Fruit fly (Drosophila melanogaster) whole organism, embryonic: ENCODE measurements around the gene dpr20.

Experiments
- B-H1 ChIP-seq: fragments of 200-800 bp; sonication (Bioruptor generic); IDR thresholded peaks from 3 replicates; pipeline ENCODE4 v1.3.6; 2022; ENCODE audit warnings: missing biosample characterization, missing genetic modification characterization
- BtbVII ChIP-seq: fragments of 200-800 bp; sonication (Bioruptor generic); optimal IDR thresholded peaks from 3 replicates; lab custom pipeline; 2017; ENCODE audit warnings: missing biosample characterization, mild to moderate bottlenecking, missing genetic modification characterization
- CG1024 ChIP-seq: fragments of 200-800 bp; sonication (Bioruptor generic); IDR thresholded peaks from 2 replicates; pipeline ENCODE4 v1.3.6; 2022; ENCODE audit warnings: missing biosample characterization, missing genetic modification characterization
- CG10321 ChIP-seq: fragments of 200-800 bp; sonication (Bioruptor generic); IDR thresholded peaks from 2 replicates; pipeline ENCODE4 v1.3.6; 2022; ENCODE audit warnings: missing biosample characterization, missing genetic modification characterization
- CG11247 ChIP-seq: fragments of 200-800 bp; sonication (Bioruptor generic); IDR thresholded peaks from 2 replicates; pipeline ENCODE4 v1.3.6; 2022; ENCODE audit warnings: missing biosample characterization, missing genetic modification characterization
- CG11398 ChIP-seq: fragments of 200-800 bp; sonication (Bioruptor generic); optimal IDR thresholded peaks from 2 replicates; lab custom pipeline; 2016; ENCODE audit warnings: missing biosample characterization, missing genetic modification characterization
- CG11560 ChIP-seq: fragments of 200-800 bp; sonication (Bioruptor generic); IDR thresholded peaks from 3 replicates; pipeline ENCODE4 v1.3.6; 2022; ENCODE audit warnings: missing biosample characterization, missing genetic modification characterization
- CG13287 ChIP-seq: fragments of 200-800 bp; sonication (Bioruptor generic); IDR thresholded peaks from 2 replicates; pipeline ENCODE4 v1.3.6; 2022; ENCODE audit warnings: missing biosample characterization, missing genetic modification characterization; ENCODE audit not compliant: partially characterized antibody
- CG13894 ChIP-seq: fragments of 200-800 bp; sonication (Bioruptor generic); optimal IDR thresholded peaks from 3 replicates; lab custom pipeline; 2018; ENCODE audit warnings: missing biosample characterization, mild to moderate bottlenecking, missing genetic modification characterization, moderate library complexity
- CG17361 ChIP-seq: fragments of 200-800 bp; sonication (Bioruptor generic); IDR thresholded peaks from 3 replicates; pipeline ENCODE4 v1.3.6; 2022; ENCODE audit warnings: missing biosample characterization, missing genetic modification characterization
- CG30403 ChIP-seq: fragments of 200-800 bp; sonication (Bioruptor generic); optimal IDR thresholded peaks from 3 replicates; lab custom pipeline; 2016; ENCODE audit warnings: missing biosample characterization, missing genetic modification characterization
- CG34376 ChIP-seq: fragments of 200-800 bp; sonication (Bioruptor generic); optimal IDR thresholded peaks from 2 replicates; lab custom pipeline; 2018; ENCODE audit warnings: missing biosample characterization, mild to moderate bottlenecking, missing genetic modification characterization
- CG3838 ChIP-seq: fragments of 200-800 bp; sonication (Bioruptor generic); optimal IDR thresholded peaks from 3 replicates; lab custom pipeline; 2016; ENCODE audit warnings: missing biosample characterization, missing genetic modification characterization
- CG4328 ChIP-seq: fragments of 200-800 bp; sonication (Bioruptor generic); optimal IDR thresholded peaks from 3 replicates; lab custom pipeline; 2017; ENCODE audit warnings: missing biosample characterization, missing genetic modification reagents, missing genetic modification characterization
- CG4424 ChIP-seq: fragments of 200-800 bp; sonication (Bioruptor generic); optimal IDR thresholded peaks from 3 replicates; lab custom pipeline; 2016; ENCODE audit warnings: missing biosample characterization, missing genetic modification characterization
- CG7745 ChIP-seq: fragments of 200-800 bp; sonication (Bioruptor generic); optimal IDR thresholded peaks from 2 replicates; lab custom pipeline; 2018; ENCODE audit warnings: missing biosample characterization, mild to moderate bottlenecking, missing genetic modification characterization, moderate library complexity
- CG7928 ChIP-seq: fragments of 200-800 bp; sonication (Bioruptor generic); optimal IDR thresholded peaks from 2 replicates; lab custom pipeline; 2017; ENCODE audit warnings: missing biosample characterization, mild to moderate bottlenecking, missing genetic modification characterization
- CG7987 ChIP-seq: fragments of 200-800 bp; sonication (Bioruptor generic); optimal IDR thresholded peaks from 2 replicates; lab custom pipeline; 2018; ENCODE audit warnings: missing biosample characterization, mild to moderate bottlenecking, missing genetic modification characterization, moderate library complexity
- Camta ChIP-seq: fragments of 200-800 bp; sonication (Bioruptor generic); optimal IDR thresholded peaks from 2 replicates; lab custom pipeline; 2016; ENCODE audit warnings: missing biosample characterization, missing genetic modification characterization
- Dll ChIP-seq: fragments of 200-800 bp; sonication (Bioruptor generic); IDR thresholded peaks from 4 replicates; pipeline ENCODE4 v1.3.6; 2022; ENCODE audit warnings: missing biosample characterization, missing genetic modification characterization; ENCODE audit not compliant: partially characterized antibody
- Doc3 ChIP-seq: fragments of 200-800 bp; sonication (Bioruptor generic); IDR thresholded peaks from 3 replicates; pipeline ENCODE4 v1.3.6; 2022; ENCODE audit warnings: missing biosample characterization, missing genetic modification characterization; ENCODE audit not compliant: partially characterized antibody
- E2f2 ChIP-seq: fragments of 200-800 bp; sonication (Bioruptor generic); IDR thresholded peaks from 2 replicates; pipeline ENCODE4 v1.3.6; 2022; ENCODE audit warnings: missing biosample characterization, missing genetic modification characterization
- Elba2 ChIP-seq: fragments of 200-800 bp; sonication (Bioruptor generic); optimal IDR thresholded peaks from 3 replicates; lab custom pipeline; 2016; ENCODE audit warnings: missing biosample characterization, missing genetic modification characterization
- Fer3 ChIP-seq: fragments of 200-800 bp; sonication (Bioruptor generic); optimal IDR thresholded peaks from 2 replicates; lab custom pipeline; 2018; ENCODE audit warnings: missing biosample characterization, mild to moderate bottlenecking, missing genetic modification characterization, moderate library complexity
- H15 ChIP-seq: fragments of 200-800 bp; sonication (Bioruptor generic); IDR thresholded peaks from 3 replicates; pipeline ENCODE4 v1.3.6; 2022; ENCODE audit warnings: missing biosample characterization, missing genetic modification characterization
- HLH54F ChIP-seq: fragments of 200-800 bp; sonication (Bioruptor generic); optimal IDR thresholded peaks from 3 replicates; lab custom pipeline; 2016; ENCODE audit warnings: missing biosample characterization, missing genetic modification characterization
- HmgZ ChIP-seq: fragments of 200-800 bp; sonication (Bioruptor generic); optimal IDR thresholded peaks from 2 replicates; lab custom pipeline; 2018; ENCODE audit warnings: missing biosample characterization, mild to moderate bottlenecking, missing genetic modification characterization
- MBD-R2 ChIP-seq: fragments of 200-800 bp; sonication (Bioruptor generic); IDR thresholded peaks from 2 replicates; pipeline ENCODE4 v1.3.6; 2022; ENCODE audit warnings: missing biosample characterization, missing genetic modification characterization
- Mad ChIP-seq: fragments of 200-800 bp; sonication (Bioruptor generic); optimal IDR thresholded peaks from 2 replicates; lab custom pipeline; 2016; ENCODE audit warnings: missing biosample characterization, missing genetic modification characterization
- PHDP ChIP-seq: fragments of 200-800 bp; sonication (Bioruptor generic); optimal IDR thresholded peaks from 3 replicates; lab custom pipeline; 2018; ENCODE audit warnings: missing biosample characterization, mild to moderate bottlenecking, missing genetic modification characterization, moderate library complexity
- Sry-β ChIP-seq: fragments of 200-800 bp; sonication (Bioruptor generic); optimal IDR thresholded peaks from 2 replicates; lab custom pipeline; 2018; ENCODE audit warnings: missing biosample characterization, mild to moderate bottlenecking, missing genetic modification characterization, moderate library complexity
- bigmax ChIP-seq: fragments of 200-800 bp; sonication (Bioruptor generic); optimal IDR thresholded peaks from 2 replicates; lab custom pipeline; 2018; ENCODE audit warnings: missing biosample characterization, mild to moderate bottlenecking, missing genetic modification characterization
- cas ChIP-seq: fragments of 200-800 bp; sonication (Bioruptor generic); IDR thresholded peaks from 2 replicates; pipeline ENCODE4 v1.3.6; 2022; ENCODE audit warnings: missing biosample characterization, missing genetic modification characterization
- dm ChIP-seq: fragments of 200-800 bp; sonication (Bioruptor generic); optimal IDR thresholded peaks from 3 replicates; lab custom pipeline; 2016; ENCODE audit warnings: missing biosample characterization, missing genetic modification characterization
- dpn ChIP-seq, 2 experiments: fragments of 200-800 bp; sonication (Bioruptor generic); optimal IDR thresholded peaks; 3 replicates each; lab custom pipeline; 2016; ENCODE audit warnings: missing biosample characterization in 2 of 2, missing genetic modification characterization in 2 of 2
- gro ChIP-seq: fragments of 200-800 bp; sonication (Bioruptor generic); optimal IDR thresholded peaks from 2 replicates; lab custom pipeline; 2016; ENCODE audit warnings: missing biosample characterization, missing genetic modification characterization
- klu ChIP-seq: fragments of 200-800 bp; sonication (Bioruptor generic); IDR thresholded peaks from 2 replicates; pipeline ENCODE4 v1.3.6; 2022; ENCODE audit warnings: missing biosample characterization, missing genetic modification characterization
- luna ChIP-seq: fragments of 200-800 bp; sonication (Bioruptor generic); optimal IDR thresholded peaks from 2 replicates; lab custom pipeline; 2016; ENCODE audit warnings: missing biosample characterization, missing genetic modification characterization
- nmo ChIP-seq: fragments of 200-800 bp; sonication (Bioruptor generic); optimal IDR thresholded peaks from 2 replicates; lab custom pipeline; 2018; ENCODE audit warnings: missing biosample characterization, mild to moderate bottlenecking, missing genetic modification characterization, moderate library complexity
- sens-2 ChIP-seq: fragments of 200-800 bp; sonication (Bioruptor generic); IDR thresholded peaks from 2 replicates; pipeline ENCODE4 v1.3.6; 2022; ENCODE audit warnings: missing biosample characterization, missing genetic modification characterization
- sim ChIP-seq: fragments of 200-800 bp; sonication (Bioruptor generic); IDR thresholded peaks from 2 replicates; pipeline ENCODE4 v1.3.6; 2022; ENCODE audit warnings: missing biosample characterization, missing genetic modification characterization
- slp2 ChIP-seq: fragments of 200-800 bp; sonication (Bioruptor generic); optimal IDR thresholded peaks from 2 replicates; lab custom pipeline; 2016; ENCODE audit warnings: missing biosample characterization, missing genetic modification characterization
- so ChIP-seq: fragments of 200-800 bp; sonication (Bioruptor generic); IDR thresholded peaks from 3 replicates; pipeline ENCODE4 v1.3.6; 2022; ENCODE audit warnings: missing biosample characterization, missing genetic modification characterization
- tgo ChIP-seq: fragments of 200-800 bp; sonication (Bioruptor generic); IDR thresholded peaks from 3 replicates; pipeline ENCODE4 v1.3.6; 2022; ENCODE audit warnings: missing biosample characterization, missing genetic modification characterization
- toy ChIP-seq: fragments of 200-800 bp; sonication (Bioruptor generic); IDR thresholded peaks from 2 replicates; pipeline ENCODE4 v1.3.6; 2022; ENCODE audit warnings: missing biosample characterization, missing genetic modification characterization
- usp ChIP-seq: fragments of >200 bp; optimal IDR thresholded peaks from 2 replicates; lab custom pipeline; 2017; ENCODE audit warnings: missing biosample characterization, missing genetic modification characterization
- vvl ChIP-seq: fragments of 200-800 bp; sonication (Bioruptor generic); IDR thresholded peaks from 2 replicates; pipeline ENCODE4 v1.3.6; 2022; ENCODE audit warnings: missing biosample characterization, missing genetic modification characterization
- wdn ChIP-seq: fragments of 200-800 bp; sonication (Bioruptor generic); IDR thresholded peaks from 2 replicates; pipeline ENCODE4 v1.3.6; 2022; ENCODE audit warnings: missing biosample characterization, missing genetic modification characterization
- zfh1 ChIP-seq: fragments of 200-800 bp; sonication (Bioruptor generic); IDR thresholded peaks from 3 replicates; pipeline ENCODE4 v1.3.6; 2022; ENCODE audit warnings: missing biosample characterization, missing genetic modification characterization

dpr20 gene

dm6 chr3L:832897-833857, 23.9 kb downstream of the dpr20 start, which contains the start of gene Sf3b3 (continued):
- TF ChIP-seq dm (GFP tag; lab: Kevin White, UChicago), result peak; percentile 81
- TF ChIP-seq cas (GFP tag; lab: Robert Waterston, UW), result no peak
- no peak for TF ChIP-seq so (GFP tag; lab: Robert Waterston, UW)
- no peak for TF ChIP-seq CG10321 (GFP tag; lab: Robert Waterston, UW)
- no peak for TF ChIP-seq slp2 (GFP tag; lab: Kevin White, UChicago)
- TF ChIP-seq Dll (GFP tag; lab: Robert Waterston, UW), result peak; percentile 68; the same call in 3 of the 4 replicates
- TF ChIP-seq HLH54F, result no peak
- TF ChIP-seq CG1024 (GFP tag; lab: Robert Waterston, UW), result peak; percentile 53; the same call in 1 of the 2 replicates
- TF ChIP-seq B-H1 (GFP tag; lab: Robert Waterston, UW), result no peak
- TF ChIP-seq Sry-β (GFP tag; lab: Kevin White, UChicago), result peak; percentile 81
- TF ChIP-seq CG13894 (tag; lab: Kevin White, UChicago), result peak; percentile 28
- TF ChIP-seq CG7928 (GFP tag; lab: Kevin White, UChicago), result no peak
- TF ChIP-seq CG17361 (GFP tag; lab: Robert Waterston, UW), result peak; percentile 30; the same call in 1 of the 3 replicates
- TF ChIP-seq CG7987 (GFP tag; lab: Kevin White, UChicago), result peak; percentile 28
- TF ChIP-seq PHDP (tag; lab: Kevin White, UChicago), result no peak
- peak; percentile 21 for TF ChIP-seq Camta (GFP tag; lab: Kevin White, UChicago)
- TF ChIP-seq H15 (GFP tag; lab: Robert Waterston, UW), result no peak
- no peak for TF ChIP-seq CG11398 (GFP tag; lab: Kevin White, UChicago)
- TF ChIP-seq usp (GFP tag; lab: Kevin White, UChicago), result no peak
- TF ChIP-seq BtbVII (GFP tag; lab: Kevin White, UChicago), result peak; percentile 7
- no peak for TF ChIP-seq Elba2 (GFP tag; lab: Kevin White, UChicago)
- no peak for TF ChIP-seq wdn (GFP tag; lab: Robert Waterston, UW)
- no peak for TF ChIP-seq nmo (GFP tag; lab: Kevin White, UChicago)
- TF ChIP-seq MBD-R2 (GFP tag; lab: Robert Waterston, UW), result 0 out of 2 replicates have a peak, but pooled peaks have one; percentile 27
- peak; percentile 23 for TF ChIP-seq CG4424
- TF ChIP-seq dpn (GFP tag; optimal IDR thresholded peaks at IDR 0.05; lab: Kevin White, UChicago), result no peak
- TF ChIP-seq CG11247 (GFP tag; lab: Robert Waterston, UW), result peak; percentile 8; the same call in 1 of the 2 replicates
- 0 out of 2 replicates have a peak, but pooled peaks have one; percentile 7 for TF ChIP-seq toy (GFP tag; lab: Robert Waterston, UW)
- peak; percentile 13 for TF ChIP-seq luna
- TF ChIP-seq CG13287, result peak; percentile 60
- TF ChIP-seq CG3838, result no peak
- 0 out of 3 replicates have a peak, but pooled peaks have one; percentile 41 for TF ChIP-seq zfh1 (GFP tag; lab: Robert Waterston, UW)
- no peak for TF ChIP-seq CG4328 (GFP tag; lab: Kevin White, UChicago)
- no peak for TF ChIP-seq CG11560 (tag; lab: Robert Waterston, UW)
- TF ChIP-seq Fer3 (tag; lab: Kevin White, UChicago), result no peak
- TF ChIP-seq sens-2, result no peak
- peak; percentile 6 for TF ChIP-seq CG30403
- TF ChIP-seq vvl (GFP tag; lab: Robert Waterston, UW), result 0 out of 2 replicates have a peak, but pooled peaks have one; percentile 36
- TF ChIP-seq HmgZ (tag; lab: Kevin White, UChicago), result no peak
- TF ChIP-seq bigmax, result peak; percentile 91
- TF ChIP-seq sim (GFP tag; lab: Robert Waterston, UW), result no peak
- no peak for TF ChIP-seq CG7745 (tag; lab: Kevin White, UChicago)
- TF ChIP-seq Mad (GFP tag; lab: Kevin White, UChicago), result no peak
- peak; percentile 29; the same call in 2 of the 3 replicates for TF ChIP-seq Doc3 (GFP tag; lab: Robert Waterston, UW)
- no peak; the same call in 1 of the 2 replicates for TF ChIP-seq E2f2 (GFP tag; lab: Robert Waterston, UW)
- TF ChIP-seq tgo (GFP tag; lab: Robert Waterston, UW), result no peak
- no peak for TF ChIP-seq gro
- peak; percentile 34 for TF ChIP-seq CG34376 (GFP tag; lab: Kevin White, UChicago)
- no peak for TF ChIP-seq klu (GFP tag; lab: Robert Waterston, UW)
